Fruit fly (Drosophila melanogaster): ENCODE results near the gene rhea.

DNA sequence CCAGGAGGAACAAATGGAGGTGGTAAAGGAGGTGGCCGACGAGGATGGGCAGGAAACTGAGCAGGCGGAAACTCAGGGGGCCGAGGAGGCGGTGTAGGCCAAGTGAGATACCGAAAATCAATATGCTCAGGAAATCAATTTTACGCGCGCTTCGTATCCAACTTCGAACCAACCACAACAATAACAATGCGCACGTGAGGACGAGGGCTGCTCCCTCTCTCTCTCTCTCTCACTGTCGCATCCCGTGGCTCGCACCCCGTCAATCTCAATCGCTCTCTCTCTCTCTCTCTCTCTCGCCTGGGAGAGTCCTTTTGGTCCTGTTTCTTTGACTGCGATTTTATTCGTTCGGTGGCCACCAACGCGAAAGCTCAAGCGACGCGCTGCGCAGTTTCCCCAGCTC, 32.4 kb upstream of the rhea start, which contains the start of gene CG6765:
- TF ChIP-seq Met (GFP tag; optimal IDR thresholded peaks at IDR 0.05) = no peak
- no peak for TF ChIP-seq Smox (GFP tag; optimal IDR thresholded peaks at IDR 0.05)
- no peak for TF ChIP-seq Ets96B (tag; optimal IDR thresholded peaks at IDR 0.05)
- TF ChIP-seq CG8632 (GFP tag; optimal IDR thresholded peaks at IDR 0.05) = no peak
- no peak for TF ChIP-seq CG9139 (GFP tag; optimal IDR thresholded peaks at IDR 0.05)
- TF ChIP-seq Gug (GFP tag; IDR thresholded peaks at IDR 0.05) = no peak
- TF ChIP-seq achi (GFP tag; optimal IDR thresholded peaks at IDR 0.05) = no peak
- TF ChIP-seq CG6854 (GFP tag; optimal IDR thresholded peaks at IDR 0.05) = no peak
- TF ChIP-seq CG10631 (GFP tag; optimal IDR thresholded peaks at IDR 0.05) = no peak
- TF ChIP-seq CG3032 (tag; optimal IDR thresholded peaks at IDR 0.05) = no peak
- no peak for TF ChIP-seq eg (GFP tag; IDR thresholded peaks at IDR 0.05)
- no peak for TF ChIP-seq pdm3 (GFP tag; optimal IDR thresholded peaks at IDR 0.05)
- TF ChIP-seq CG16779 (tag; optimal IDR thresholded peaks at IDR 0.05) = no peak
- TF ChIP-seq Sox14 (GFP tag; optimal IDR thresholded peaks at IDR 0.05) = no peak
